Worm (Caenorhabditis elegans): ENCODE results near the gene chil-21.

- TF ChIP-seq klf-2 (GFP tag; conservative IDR thresholded peaks at IDR 0.05) (no peak), flt-1 (GFP tag; IDR thresholded peaks at IDR 0.05) (no peak), med-1 (GFP tag; optimal IDR thresholded peaks at IDR 0.05; ENCODE audit: insufficient read depth) (no peak), ref-1 (GFP tag; conservative IDR thresholded peaks at IDR 0.05) (no peak), ztf-29 (GFP tag; IDR thresholded peaks at IDR 0.05) (no peak), ztf-23 (GFP tag; IDR thresholded peaks at IDR 0.05) (no peak), T22C8.4 (GFP tag; IDR thresholded peaks at IDR 0.05) (no peak), cog-1 (tag; optimal IDR thresholded peaks at IDR 0.05) (no peak)
Measured at ce11 chrII:9445368-9445767, 16.4 kb downstream of the chil-21 start, which contains the start of gene R09D1.13.
